Worm (Caenorhabditis elegans) whole organism, L4 larva: Measurements from ENCODE around the gene aakg-1.

ENCODE experiments used
- F44E2.7 ChIP-seq: fragments of 200-800 bp; sonication (Bioruptor generic); IDR thresholded peaks from 2 replicates; pipeline ENCODE4 v2.1.2; 2022; ENCODE audit warnings: missing genetic modification characterization, missing compliant biosample characterization
- ceh-28 ChIP-seq: fragments of 150-350 bp; optimal IDR thresholded peaks from 2 replicates; lab custom pipeline; 2014; ENCODE audit warnings: missing biosample characterization, missing genetic modification reagents, missing genetic modification characterization
- fkh-10 ChIP-seq: fragments of 150-350 bp; optimal IDR thresholded peaks from 2 replicates; lab custom pipeline; 2014; ENCODE audit warnings: missing biosample characterization, missing genetic modification reagents, missing genetic modification characterization
- mep-1 ChIP-seq: fragments of 150-350 bp; sonication (generic microtip); optimal IDR thresholded peaks from 3 replicates; lab custom pipeline; 2014; ENCODE audit warnings: missing biosample characterization, missing genetic modification characterization
- mes-2 ChIP-seq: sonication (generic microtip); optimal IDR thresholded peaks from 2 replicates; lab custom pipeline; 2016; ENCODE audit warnings: missing genotype, mild to moderate bottlenecking, missing genetic modification characterization, missing compliant biosample characterization; ENCODE audit not compliant: poor library complexity, severe bottlenecking
- nhr-11 ChIP-seq: fragments of 150-350 bp; optimal IDR thresholded peaks from 2 replicates; lab custom pipeline; 2014; ENCODE audit warnings: missing biosample characterization, missing genetic modification characterization
- nhr-237 ChIP-seq: sonication (generic microtip); optimal IDR thresholded peaks from 2 replicates; lab custom pipeline; 2017; ENCODE audit warnings: missing biosample characterization, missing genetic modification characterization
- nhr-28 ChIP-seq: fragments of 150-350 bp; optimal IDR thresholded peaks from 2 replicates; lab custom pipeline; 2014; ENCODE audit warnings: missing biosample characterization, missing genetic modification characterization
- pqm-1 ChIP-seq: sonication (generic microtip); optimal IDR thresholded peaks from 2 replicates; lab custom pipeline; 2017; ENCODE audit warnings: missing biosample characterization, missing genetic modification characterization
- rbr-2 ChIP-seq: sonication (generic microtip); optimal IDR thresholded peaks from 2 replicates; lab custom pipeline; 2016; ENCODE audit warnings: missing genotype, missing genetic modification characterization, missing compliant biosample characterization
- skn-1 ChIP-seq: fragments of 150-350 bp; optimal IDR thresholded peaks from 2 replicates; lab custom pipeline; 2014; ENCODE audit warnings: missing biosample characterization, missing genetic modification characterization
- snpc-4 ChIP-seq: fragments of 150-350 bp; optimal IDR thresholded peaks from 2 replicates; lab custom pipeline; 2014; ENCODE audit warnings: missing biosample characterization, missing genetic modification characterization
- unc-39 ChIP-seq: sonication (generic microtip); optimal IDR thresholded peaks from 2 replicates; lab custom pipeline; 2017; ENCODE audit warnings: missing biosample characterization, missing genetic modification characterization
- ztf-11 ChIP-seq: fragments of 150-350 bp; optimal IDR thresholded peaks from 2 replicates; lab custom pipeline; 2014; ENCODE audit warnings: missing biosample characterization, missing genetic modification characterization

- TF ChIP-seq pqm-1 (tag; lab: Kevin White, UChicago), result no peak
- no peak for TF ChIP-seq fkh-10 (GFP tag; lab: Kevin White, UChicago)
- no peak for TF ChIP-seq skn-1 (tag; lab: Kevin White, UChicago)
- no peak for TF ChIP-seq F44E2.7 (GFP tag; lab: Robert Waterston, UW)
- TF ChIP-seq nhr-28 (tag; lab: Kevin White, UChicago), result no peak
- no peak for TF ChIP-seq nhr-11 (tag; lab: Kevin White, UChicago)
- TF ChIP-seq nhr-237 (tag; lab: Kevin White, UChicago), result no peak
- TF ChIP-seq unc-39 (tag; lab: Kevin White, UChicago), result no peak
- no peak for TF ChIP-seq mep-1 (tag; lab: Kevin White, UChicago)
- no peak for TF ChIP-seq rbr-2 (tag; lab: Kevin White, UChicago)
- TF ChIP-seq ceh-28 (tag; lab: Kevin White, UChicago), result no peak
- TF ChIP-seq snpc-4, result no peak
- TF ChIP-seq ztf-11 (tag; lab: Kevin White, UChicago), result no peak
- TF ChIP-seq mes-2, result no peak
Observed at ce11 chrIII:12585842-12586241, 10.6 kb upstream of the aakg-1 start.
